Worm (Caenorhabditis elegans) whole organism, mixed stage, embryonic: ENCODE data around the gene M176.9.

Experiments
- mab-5 ChIP-seq: fragments of 150-350 bp; optimal IDR thresholded peaks from 2 replicates; lab custom pipeline; 2014; ENCODE audit warnings: missing biosample characterization, missing genetic modification characterization
- mls-2 ChIP-seq: sonication (generic microtip); optimal IDR thresholded peaks from 2 replicates; lab custom pipeline; 2016; ENCODE audit warnings: mild to moderate bottlenecking, missing genetic modification characterization, moderate library complexity, missing compliant biosample characterization
- nhr-12 ChIP-seq: fragments of 150-350 bp; optimal IDR thresholded peaks from 2 replicates; lab custom pipeline; 2014; ENCODE audit warnings: missing biosample characterization, missing genetic modification characterization
- snpc-4 ChIP-seq: fragments of 150-350 bp; optimal IDR thresholded peaks from 2 replicates; lab custom pipeline; 2014; ENCODE audit warnings: missing biosample characterization, missing genetic modification characterization
- sptf-1 ChIP-seq: sonication (generic microtip); optimal IDR thresholded peaks from 2 replicates; lab custom pipeline; 2017; ENCODE audit warnings: mild to moderate bottlenecking, missing genetic modification characterization, moderate library complexity, missing compliant biosample characterization
- unc-39 ChIP-seq: fragments of 150-350 bp; optimal IDR thresholded peaks from 2 replicates; lab custom pipeline; 2014; ENCODE audit warnings: missing biosample characterization, missing genetic modification characterization
- ztf-11 ChIP-seq: fragments of 150-350 bp; optimal IDR thresholded peaks from 2 replicates; lab custom pipeline; 2014; ENCODE audit warnings: missing biosample characterization, missing genetic modification characterization

- no peak for TF ChIP-seq nhr-12 (tag; lab: Kevin White, UChicago)
- no peak for TF ChIP-seq mab-5 (tag; lab: Kevin White, UChicago)
- TF ChIP-seq sptf-1 (tag; lab: Kevin White, UChicago), result no peak
- no peak for TF ChIP-seq unc-39
- TF ChIP-seq ztf-11 (tag; lab: Kevin White, UChicago), result no peak
- TF ChIP-seq mls-2 (tag; lab: Kevin White, UChicago), result no peak
- no peak for TF ChIP-seq snpc-4 (tag; lab: Kevin White, UChicago)
These were observed 27.5 kb upstream of the M176.9 start for ce11 chrII:9438853-9439252.
